Fruit fly (Drosophila melanogaster): ENCODE results near the gene trol.
A peak's percentile ranks its signal among the peaks of the same experiment; 100 is the strongest.

trol gene

DNA sequence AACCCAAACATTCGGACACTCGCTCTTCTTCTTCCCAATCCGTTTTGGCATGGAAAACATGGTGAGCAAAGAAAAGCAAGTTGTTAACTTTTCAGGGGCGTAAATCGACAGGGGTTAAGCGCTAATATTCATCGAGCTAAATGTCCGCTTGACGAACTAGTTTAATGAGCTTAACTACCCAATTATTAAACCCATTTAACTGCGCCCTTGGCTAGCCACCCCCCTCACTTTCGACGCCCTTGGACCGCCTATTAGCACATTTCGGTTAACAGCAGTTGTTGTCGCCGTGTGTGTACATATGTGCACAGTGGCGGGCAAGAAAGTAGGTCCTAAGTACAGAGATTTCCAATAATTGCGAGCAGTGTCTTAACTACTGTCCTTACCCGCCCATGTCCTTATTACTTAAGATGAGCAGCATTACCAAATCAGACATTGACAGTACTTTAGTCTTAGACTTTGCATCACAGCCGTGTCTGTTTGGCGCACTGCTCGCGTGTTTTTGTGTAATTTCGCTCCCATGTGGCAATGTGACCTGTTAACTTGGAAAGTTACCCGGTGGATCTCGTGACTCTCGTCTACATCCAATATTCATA lies 44.3 kb upstream of the trol start (continued):
- peak; percentile 70 for TF ChIP-seq CG9437 (GFP tag; optimal IDR thresholded peaks at IDR 0.05)
- no peak; the same call in 1 of the 3 replicates for TF ChIP-seq CG3726 (GFP tag; IDR thresholded peaks at IDR 0.05)
- TF ChIP-seq z (GFP tag; IDR thresholded peaks at IDR 0.05) = 0 out of 3 replicates have a peak, but pooled peaks have one; percentile 36
- peak; percentile 87 for TF ChIP-seq CG17385 (GFP tag; optimal IDR thresholded peaks at IDR 0.05)
- peak; percentile 73 for TF ChIP-seq ssp (GFP tag; IDR thresholded peaks at IDR 0.05)
- TF ChIP-seq ac (GFP tag; optimal IDR thresholded peaks at IDR 0.05) = no peak
- peak; percentile 85 for TF ChIP-seq CG43689 (GFP tag; IDR thresholded peaks at IDR 0.05)
- no peak for TF ChIP-seq sna (GFP tag; IDR thresholded peaks at IDR 0.05; ENCODE audit: partially characterized antibody)
- peak; percentile 69 for TF ChIP-seq CG4360 (GFP tag; IDR thresholded peaks at IDR 0.05)
- peak; percentile 78 for TF ChIP-seq ftz-f1 (GFP tag; optimal IDR thresholded peaks at IDR 0.05)
- TF ChIP-seq NFAT (GFP tag; IDR thresholded peaks at IDR 0.05) = peak; percentile 98
- TF ChIP-seq run (tag; optimal IDR thresholded peaks at IDR 0.05) = peak; percentile 80
- peak; percentile 50 for TF ChIP-seq CG17186 (GFP tag; optimal IDR thresholded peaks at IDR 0.05)
- peak; percentile 83 for TF ChIP-seq esg (GFP tag; conservative IDR thresholded peaks at IDR 0.05)
- peak; percentile 92 for TF ChIP-seq CG3281 (GFP tag; optimal IDR thresholded peaks at IDR 0.05)
- peak; percentile 69 for TF ChIP-seq sens-2 (GFP tag; IDR thresholded peaks at IDR 0.05)
- TF ChIP-seq ato (GFP tag; IDR thresholded peaks at IDR 0.05; ENCODE audit: partially characterized antibody) = no peak
- peak; percentile 91 for TF ChIP-seq pnt (GFP tag; optimal IDR thresholded peaks at IDR 0.05)
- TF ChIP-seq NK7.1 (GFP tag; optimal IDR thresholded peaks at IDR 0.05) = peak; percentile 81
- TF ChIP-seq slou (GFP tag; optimal IDR thresholded peaks at IDR 0.05) = peak; percentile 93
- TF ChIP-seq CG2116 (GFP tag; optimal IDR thresholded peaks at IDR 0.05) = peak; percentile 15
- TF ChIP-seq CG32772 (GFP tag; IDR thresholded peaks at IDR 0.05) = peak; percentile 92
- peak; percentile 68 for TF ChIP-seq CG31365 (tag; optimal IDR thresholded peaks at IDR 0.05)
- peak; percentile 85 for TF ChIP-seq p53 (GFP tag; optimal IDR thresholded peaks at IDR 0.05)
- peak; percentile 86 for TF ChIP-seq ham (GFP tag; IDR thresholded peaks at IDR 0.05)
- peak; percentile 96 for TF ChIP-seq HmgD (GFP tag; optimal IDR thresholded peaks at IDR 0.05)
- peak; percentile 89 for TF ChIP-seq B-H1 (GFP tag; IDR thresholded peaks at IDR 0.05)
- TF ChIP-seq Fer1 (GFP tag; optimal IDR thresholded peaks at IDR 0.05) = peak; percentile 93
- no peak for TF ChIP-seq hb (GFP tag; IDR thresholded peaks at IDR 0.05; ENCODE audit: partially characterized antibody)
- peak; percentile 93 for TF ChIP-seq Xbp1 (GFP tag; optimal IDR thresholded peaks at IDR 0.05)
- peak; percentile 89 for TF ChIP-seq CG9727 (GFP tag; optimal IDR thresholded peaks at IDR 0.05)
- TF ChIP-seq cwo (GFP tag; optimal IDR thresholded peaks at IDR 0.05) = peak; percentile 93
- peak; percentile 27 for TF ChIP-seq trem (tag; optimal IDR thresholded peaks at IDR 0.05)
- TF ChIP-seq CG6813 (GFP tag; optimal IDR thresholded peaks at IDR 0.05) = peak; percentile 90
- TF ChIP-seq HHEX (GFP tag; optimal IDR thresholded peaks at IDR 0.05) = peak; percentile 92
- no peak for TF ChIP-seq HLH4C (GFP tag; IDR thresholded peaks at IDR 0.05; ENCODE audit: partially characterized antibody)
- peak; percentile 80 for TF ChIP-seq Adf1 (GFP tag; IDR thresholded peaks at IDR 0.05)
- peak; percentile 93 for TF ChIP-seq ranshi (GFP tag; IDR thresholded peaks at IDR 0.05)
- TF ChIP-seq CG7745 (tag; optimal IDR thresholded peaks at IDR 0.05) = no peak
- TF ChIP-seq BtbVII (GFP tag; optimal IDR thresholded peaks at IDR 0.05) = peak; percentile 88
- peak; percentile 67 for TF ChIP-seq kni (GFP tag; optimal IDR thresholded peaks at IDR 0.05)
- peak; percentile 89 for TF ChIP-seq CG12744 (GFP tag; optimal IDR thresholded peaks at IDR 0.05)
- no peak for TF ChIP-seq Kr (GFP tag; optimal IDR thresholded peaks at IDR 0.05)
- peak; percentile 89 for TF ChIP-seq fd3F (GFP tag; optimal IDR thresholded peaks at IDR 0.05)
- peak; percentile 96 for TF ChIP-seq CG7786 (GFP tag; optimal IDR thresholded peaks at IDR 0.05)
- no peak for TF ChIP-seq D (optimal IDR thresholded peaks at IDR 0.05)
- peak; percentile 66 for TF ChIP-seq D (GFP tag; optimal IDR thresholded peaks at IDR 0.05)
- TF ChIP-seq ap (GFP tag; IDR thresholded peaks at IDR 0.05) = peak; percentile 75
- no peak for TF ChIP-seq CG34224 (GFP tag; IDR thresholded peaks at IDR 0.05; ENCODE audit: partially characterized antibody)
- TF ChIP-seq zfh2 (GFP tag; optimal IDR thresholded peaks at IDR 0.05) = peak; percentile 98
